Worm (Caenorhabditis elegans) whole organism, L4 larva: ENCODE results near the gene C09B8.3.

Experiments
- D1046.2 ChIP-seq: fragments of 200-800 bp; sonication (Bioruptor generic); IDR thresholded peaks from 2 replicates; pipeline ENCODE4 v1.3.6; 2022; ENCODE audit warnings: missing genetic modification characterization, missing compliant biosample characterization
- aha-1 ChIP-seq: fragments of 150-350 bp; peaks from one replicate; lab custom pipeline; 2014; ENCODE audit warnings: missing biosample characterization, missing genetic modification characterization
- attf-4 ChIP-seq: sonication (generic microtip); optimal IDR thresholded peaks from 3 replicates; lab custom pipeline; 2017; ENCODE audit warnings: missing biosample characterization, missing genetic modification characterization
- ceh-28 ChIP-seq: fragments of 150-350 bp; optimal IDR thresholded peaks from 2 replicates; lab custom pipeline; 2014; ENCODE audit warnings: missing biosample characterization, missing genetic modification reagents, missing genetic modification characterization
- ceh-44 ChIP-seq: fragments of 200-800 bp; sonication (Bioruptor generic); IDR thresholded peaks from 2 replicates; pipeline ENCODE4 v1.3.6; 2022; ENCODE audit warnings: missing genetic modification reagents, missing genetic modification characterization, missing compliant biosample characterization
- ceh-82 ChIP-seq: sonication (generic microtip); optimal IDR thresholded peaks from 2 replicates; lab custom pipeline; 2017; ENCODE audit warnings: missing biosample characterization, missing genetic modification characterization
- daf-16 ChIP-seq, 3 experiments: sonication (generic microtip); optimal IDR thresholded peaks; 2 replicates each; lab custom pipeline; 2016 to 2017; ENCODE audit warnings: missing genetic modification characterization in 3 of 3, missing genetic modification reagents in 3 of 3, mild to moderate bottlenecking in 2 of 3, missing compliant biosample characterization in 2 of 3, missing biosample characterization in 1 of 3, moderate library complexity in 1 of 3
- daf-19 ChIP-seq: fragments of 200-800 bp; sonication (Bioruptor generic); conservative IDR thresholded peaks from 2 replicates; pipeline ENCODE4 v1.3.6; 2022; ENCODE audit warnings: missing genetic modification characterization, missing compliant biosample characterization
- duxl-1 ChIP-seq: sonication (generic microtip); optimal IDR thresholded peaks from 2 replicates; lab custom pipeline; 2016; ENCODE audit warnings: mild to moderate bottlenecking, missing genetic modification characterization, moderate library complexity, missing compliant biosample characterization; ENCODE audit not compliant: poor library complexity
- hif-1 ChIP-seq, 2 experiments: sonication (generic microtip); optimal IDR thresholded peaks; 2 replicates each; lab custom pipeline; 2016 to 2017; ENCODE audit warnings: missing compliant biosample characterization in 2 of 2, missing genetic modification characterization in 2 of 2, missing genetic modification reagents in 2 of 2, missing genotype in 2 of 2, mild to moderate bottlenecking in 1 of 2
- hlh-30 ChIP-seq: sonication (generic microtip); optimal IDR thresholded peaks from 2 replicates; lab custom pipeline; 2017; ENCODE audit warnings: antibody characterized with exemption, mild to moderate bottlenecking, missing genetic modification characterization, missing compliant biosample characterization; ENCODE audit not compliant: insufficient read depth
- lin-1 ChIP-seq: fragments of 200-800 bp; sonication (Bioruptor generic); IDR thresholded peaks from 2 replicates; pipeline ENCODE4 v1.3.6; 2022; ENCODE audit warnings: missing genetic modification reagents, missing genetic modification characterization, missing compliant biosample characterization
- lin-29 ChIP-seq: fragments of 200-800 bp; sonication (Bioruptor generic); IDR thresholded peaks from 2 replicates; pipeline ENCODE4 v1.3.6; 2022; ENCODE audit warnings: missing genetic modification reagents, missing genetic modification characterization, missing compliant biosample characterization
- nhr-28 ChIP-seq: fragments of 150-350 bp; optimal IDR thresholded peaks from 2 replicates; lab custom pipeline; 2014; ENCODE audit warnings: missing biosample characterization, missing genetic modification characterization
- pqm-1 ChIP-seq: sonication (generic microtip); optimal IDR thresholded peaks from 2 replicates; lab custom pipeline; 2017; ENCODE audit warnings: missing biosample characterization, missing genetic modification characterization
- sdz-12 ChIP-seq: fragments of 200-800 bp; sonication (Bioruptor generic); optimal IDR thresholded peaks from 2 replicates; lab custom pipeline; 2018; ENCODE audit warnings: mild to moderate bottlenecking, missing genetic modification characterization, missing compliant biosample characterization
- set-16 ChIP-seq: fragments of 200-800 bp; sonication (Bioruptor generic); IDR thresholded peaks from 2 replicates; pipeline ENCODE4 v1.3.6; 2022; ENCODE audit warnings: missing genetic modification reagents, missing genetic modification characterization, missing compliant biosample characterization
- unc-62 ChIP-seq, 3 experiments: fragments of 150-350 bp in 1 of 3; sonication (generic microtip); optimal IDR thresholded peaks in 2 of 3; peaks in 1 of 3; 1 replicate in 1 of 3; 2 replicates in 2 of 3; lab custom pipeline; 2014 to 2017; ENCODE audit warnings: missing biosample characterization in 3 of 3, missing genetic modification characterization in 3 of 3, missing genetic modification reagents in 3 of 3, missing genotype in 1 of 3

C09B8.3 gene

ce11 chrX:5960872-5961271 lies 49.6 kb downstream of the C09B8.3 start:
- peak in 1 of 2 experiments; percentile 65 for TF ChIP-seq daf-16 (GFP tag; optimal IDR thresholded peaks at IDR 0.05; lab: Kevin White, UChicago)
- TF ChIP-seq daf-16 (tag; optimal IDR thresholded peaks at IDR 0.05; lab: Kevin White, UChicago): peak; percentile 10
- no peak for TF ChIP-seq ceh-44 (GFP tag; lab: Robert Waterston, UW)
- peak in 1 of 2 experiments; percentile 64 for TF ChIP-seq unc-62 (GFP tag; optimal IDR thresholded peaks at IDR 0.05 in 1 of 2; lab: Kevin White, UChicago)
- TF ChIP-seq unc-62 (tag; optimal IDR thresholded peaks at IDR 0.05; lab: Kevin White, UChicago): no peak
- TF ChIP-seq nhr-28 (tag; lab: Kevin White, UChicago): peak; percentile 45
- TF ChIP-seq daf-19: no peak
- no peak for TF ChIP-seq ceh-28 (tag; lab: Kevin White, UChicago)
- TF ChIP-seq hif-1 (tag; optimal IDR thresholded peaks at IDR 0.05; lab: Kevin White, UChicago): no peak
- peak; percentile 9 for TF ChIP-seq pqm-1 (tag; lab: Kevin White, UChicago)
- no peak for TF ChIP-seq hlh-30
- no peak for TF ChIP-seq set-16 (GFP tag; lab: Robert Waterston, UW)
- no peak for TF ChIP-seq attf-4 (tag; lab: Kevin White, UChicago)
- TF ChIP-seq ceh-82 (tag; lab: Kevin White, UChicago): no peak
- no peak for TF ChIP-seq sdz-12
- TF ChIP-seq D1046.2 (GFP tag; lab: Robert Waterston, UW): no peak

ce11 chrX:5958815-5959214 lies 51.7 kb downstream of the C09B8.3 start, which contains the start of gene R07E4.1:
Gene R07E4.1, plus strand, starts transcription at chrX:5959115.
- TF ChIP-seq duxl-1 (tag; lab: Kevin White, UChicago) (no peak), unc-62 (GFP tag; optimal IDR thresholded peaks at IDR 0.05 in 1 of 2; lab: Kevin White, UChicago) (peak in 1 of 2 experiments; percentile 44), unc-62 (tag; optimal IDR thresholded peaks at IDR 0.05; lab: Kevin White, UChicago) (no peak), aha-1 (peak; percentile 52), lin-1 (GFP tag; lab: Robert Waterston, UW) (no peak), lin-29 (GFP tag; lab: Robert Waterston, UW) (no peak)
